Fruit fly (Drosophila melanogaster) whole organism, wandering third instar larva: ENCODE data around the gene CG31798.

Experiments
- Mio ChIP-seq: sonication (Bioruptor generic); optimal IDR thresholded peaks from 2 replicates; lab custom pipeline; 2016; ENCODE audit warnings: missing biosample characterization, missing genetic modification characterization
- Rel ChIP-seq, 2 experiments: fragments of 200-800 bp; sonication (Bioruptor generic) in 1 of 2; optimal IDR thresholded peaks; 2 replicates in 1 of 2; 3 replicates in 1 of 2; lab custom pipeline; 2016 to 2019; ENCODE audit warnings: mild to moderate bottlenecking in 2 of 2, missing biosample characterization in 2 of 2, missing genetic modification characterization in 2 of 2, moderate library complexity in 1 of 2
- dsf ChIP-seq: sonication (Bioruptor generic); optimal IDR thresholded peaks from 2 replicates; lab custom pipeline; 2016; ENCODE audit warnings: missing biosample characterization, missing genetic modification characterization, borderline replicate concordance
- psq ChIP-seq: fragments of 200-800 bp; sonication (Bioruptor generic); optimal IDR thresholded peaks from 3 replicates; lab custom pipeline; 2017; ENCODE audit warnings: missing biosample characterization, mild to moderate bottlenecking, missing genetic modification characterization, moderate library complexity

DNA sequence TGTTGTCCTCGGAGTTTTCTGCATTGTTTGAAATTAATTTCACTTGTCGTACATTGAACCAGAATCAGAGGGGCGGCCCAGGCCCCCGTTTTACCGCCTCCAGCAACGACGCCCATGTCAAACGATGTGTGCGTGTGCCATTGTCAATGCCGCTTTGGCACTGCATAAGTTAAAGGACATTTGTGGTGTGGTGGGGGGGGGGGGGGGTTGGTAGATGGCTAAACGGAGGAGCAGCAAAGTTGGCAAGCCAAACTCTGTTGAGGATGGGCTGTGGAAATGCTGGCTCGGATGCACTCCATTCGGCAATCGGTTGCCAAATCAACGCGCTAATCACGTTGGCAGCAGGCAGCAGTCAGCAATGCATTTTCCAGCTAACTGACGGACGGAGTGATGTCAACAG is 27.2 kb upstream of the CG31798 start:
- TF ChIP-seq psq (GFP tag; lab: Kevin White, UChicago) (no peak), Rel (GFP tag; optimal IDR thresholded peaks at IDR 0.05; lab: Kevin White, UChicago) (no peak), Rel (tag; optimal IDR thresholded peaks at IDR 0.05; lab: Kevin White, UChicago) (no peak), Mio (GFP tag; lab: Kevin White, UChicago) (no peak), dsf (GFP tag; lab: Kevin White, UChicago) (no peak)
